Fruit fly (Drosophila melanogaster): ENCODE results near the gene Cdlc2.

- TF ChIP-seq CG8119 (GFP tag; IDR thresholded peaks at IDR 0.05): no peak
- TF ChIP-seq fd85E (GFP tag; optimal IDR thresholded peaks at IDR 0.05): no peak
- TF ChIP-seq CG3032 (tag; optimal IDR thresholded peaks at IDR 0.05): no peak
- TF ChIP-seq lz (GFP tag; optimal IDR thresholded peaks at IDR 0.05): no peak
Observed at dm6 chr2L:1344071-1344470, at the start of gene Cdlc2, which contains the start of gene CG33922.

Data from whole organism, prepupa.